Fruit fly (Drosophila melanogaster): ENCODE results near the gene Nepl17.

The Nepl17 gene

DNA sequence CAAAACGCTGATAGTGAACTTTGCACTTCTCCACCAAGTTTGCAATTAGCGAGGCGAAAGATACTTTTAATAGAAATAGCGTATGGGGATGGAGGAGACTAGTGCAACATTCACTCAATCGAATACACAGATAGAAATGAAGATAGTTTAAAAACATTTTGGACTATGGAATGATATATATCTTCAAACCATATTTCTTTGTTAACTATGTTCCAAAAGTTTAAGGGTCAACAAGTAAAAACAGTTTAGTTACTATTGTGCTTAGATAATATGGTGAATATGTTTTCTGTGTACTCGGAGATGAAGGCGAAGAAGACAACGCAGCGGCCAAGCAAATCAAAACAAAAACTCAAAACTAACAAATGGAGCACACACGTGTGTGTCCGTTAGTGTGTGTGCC, 31.5 kb downstream of the Nepl17 start (continued):
- TF ChIP-seq tup (GFP tag; optimal IDR thresholded peaks at IDR 0.05), result no peak
- no peak for TF ChIP-seq CG10321 (GFP tag; IDR thresholded peaks at IDR 0.05)
- TF ChIP-seq Med (GFP tag), result peak; percentile 56
- no peak for TF ChIP-seq Adf1 (GFP tag; IDR thresholded peaks at IDR 0.05)
- 0 out of 2 replicates have a peak, but pooled peaks have one; percentile 30 for TF ChIP-seq NFAT (GFP tag; IDR thresholded peaks at IDR 0.05)
- peak; percentile 6 for TF ChIP-seq Antp (GFP tag; optimal IDR thresholded peaks at IDR 0.05)
- no peak for TF ChIP-seq CG11696 (GFP tag; IDR thresholded peaks at IDR 0.05)
- TF ChIP-seq Hr39 (optimal IDR thresholded peaks at IDR 0.05), result no peak
- TF ChIP-seq Kr (GFP tag; optimal IDR thresholded peaks at IDR 0.05), result no peak
- TF ChIP-seq BtbVII (GFP tag; optimal IDR thresholded peaks at IDR 0.05), result peak; percentile 3
- no peak for TF ChIP-seq CG34376 (GFP tag; optimal IDR thresholded peaks at IDR 0.05)
- TF ChIP-seq CG13123 (GFP tag; optimal IDR thresholded peaks at IDR 0.05), result peak; percentile 12
- TF ChIP-seq Mes4 (GFP tag; optimal IDR thresholded peaks at IDR 0.05), result no peak
- TF ChIP-seq CG30431 (GFP tag; optimal IDR thresholded peaks at IDR 0.05), result no peak
- TF ChIP-seq CG10462 (GFP tag; optimal IDR thresholded peaks at IDR 0.05), result no peak
- TF ChIP-seq pzg (GFP tag; optimal IDR thresholded peaks at IDR 0.05), result no peak
- no peak for TF ChIP-seq CG11456 (GFP tag; IDR thresholded peaks at IDR 0.05)
- TF ChIP-seq gt (GFP tag; IDR thresholded peaks at IDR 0.05), result no peak
- peak; percentile 59 for TF ChIP-seq CG2712 (tag; optimal IDR thresholded peaks at IDR 0.05)
- TF ChIP-seq CG13287 (GFP tag; IDR thresholded peaks at IDR 0.05; ENCODE audit: partially characterized antibody), result no peak
- TF ChIP-seq toy (GFP tag; IDR thresholded peaks at IDR 0.05), result no peak
- TF ChIP-seq twi (tag; optimal IDR thresholded peaks at IDR 0.05), result no peak
- peak; percentile 41 for TF ChIP-seq oc (tag; optimal IDR thresholded peaks at IDR 0.05)
- no peak for TF ChIP-seq Hr3 (GFP tag; optimal IDR thresholded peaks at IDR 0.05)
- no peak for TF ChIP-seq psq (GFP tag; optimal IDR thresholded peaks at IDR 0.05)
- TF ChIP-seq Fer3 (tag; optimal IDR thresholded peaks at IDR 0.05), result peak; percentile 39
- peak; percentile 14 for TF ChIP-seq Xbp1 (GFP tag; optimal IDR thresholded peaks at IDR 0.05)
- TF ChIP-seq CG4854 (GFP tag; optimal IDR thresholded peaks at IDR 0.05), result no peak
- no peak for TF ChIP-seq D19A (tag; optimal IDR thresholded peaks at IDR 0.05)
- no peak for TF ChIP-seq Bdp1 (GFP tag; optimal IDR thresholded peaks at IDR 0.05)
- TF ChIP-seq Poxn (GFP tag; IDR thresholded peaks at IDR 0.05), result no peak
- TF ChIP-seq onecut (GFP tag; IDR thresholded peaks at IDR 0.05), result 0 out of 2 replicates have a peak, but pooled peaks have one; percentile 7
- no peak for TF ChIP-seq pfk (GFP tag; optimal IDR thresholded peaks at IDR 0.05)
- peak; percentile 4 for TF ChIP-seq mam (GFP tag; optimal IDR thresholded peaks at IDR 0.05)
- TF ChIP-seq tna (GFP tag; IDR thresholded peaks at IDR 0.05; ENCODE audit: partially characterized antibody), result no peak
- TF ChIP-seq CG3065 (GFP tag; optimal IDR thresholded peaks at IDR 0.05), result no peak
- peak; percentile 10 for TF ChIP-seq disco-r (GFP tag; optimal IDR thresholded peaks at IDR 0.05)
- peak; percentile 51; the same call in 1 of the 2 replicates for TF ChIP-seq Nf-YA (GFP tag; IDR thresholded peaks at IDR 0.05)
- TF ChIP-seq CG14710 (tag; optimal IDR thresholded peaks at IDR 0.05), result peak; percentile 33
- no peak for TF ChIP-seq Dip2 (GFP tag; IDR thresholded peaks at IDR 0.05)
- no peak for TF ChIP-seq CG6654 (GFP tag; optimal IDR thresholded peaks at IDR 0.05)
- TF ChIP-seq CG16779 (GFP tag; IDR thresholded peaks at IDR 0.05), result no peak
- TF ChIP-seq CG12744 (GFP tag; optimal IDR thresholded peaks at IDR 0.05), result no peak
- TF ChIP-seq hkb (optimal IDR thresholded peaks at IDR 0.05), result no peak
- TF ChIP-seq hkb (GFP tag; IDR thresholded peaks at IDR 0.05), result peak; percentile 57; the same call in 1 of the 2 replicates
- TF ChIP-seq CG3995 (GFP tag; optimal IDR thresholded peaks at IDR 0.05), result no peak
- TF ChIP-seq fd96Cb (tag; optimal IDR thresholded peaks at IDR 0.05), result peak; percentile 58
- peak; percentile 73 for TF ChIP-seq dmrt99B (tag; optimal IDR thresholded peaks at IDR 0.05)
- TF ChIP-seq Sry-δ (GFP tag; optimal IDR thresholded peaks at IDR 0.05), result no peak
- TF ChIP-seq CG15601 (tag; optimal IDR thresholded peaks at IDR 0.05), result no peak
- no peak for TF ChIP-seq Trl (optimal IDR thresholded peaks at IDR 0.05)
- no peak for TF ChIP-seq Trl (GFP tag; optimal IDR thresholded peaks at IDR 0.05)
- no peak for TF ChIP-seq CG12769 (tag; optimal IDR thresholded peaks at IDR 0.05)
